Fruit fly (Drosophila melanogaster): ENCODE results near the gene CG34382.

CG34382 gene

dm6 chr3L:9859624-9860023 is 19.2 kb upstream of the CG34382 start, which contains the start of gene CG10809 (continued):
- TF ChIP-seq NC2α (GFP tag; optimal IDR thresholded peaks at IDR 0.05): no peak
- TF ChIP-seq CG17385 (GFP tag; optimal IDR thresholded peaks at IDR 0.05): peak; percentile 6
- TF ChIP-seq CG4707 (GFP tag; optimal IDR thresholded peaks at IDR 0.05): no peak
- TF ChIP-seq ac (GFP tag; optimal IDR thresholded peaks at IDR 0.05): no peak
- TF ChIP-seq CG1529 (GFP tag; optimal IDR thresholded peaks at IDR 0.05): no peak
- TF ChIP-seq hbn (GFP tag; IDR thresholded peaks at IDR 0.05; ENCODE audit: partially characterized antibody): peak; percentile 79
- peak; percentile 35 for TF ChIP-seq CG30403 (GFP tag; optimal IDR thresholded peaks at IDR 0.05)
- no peak for TF ChIP-seq Eip74EF (GFP tag; optimal IDR thresholded peaks at IDR 0.05)
- TF ChIP-seq CG11504 (tag; optimal IDR thresholded peaks at IDR 0.05): no peak
- TF ChIP-seq CG14860 (GFP tag; IDR thresholded peaks at IDR 0.05; ENCODE audit: partially characterized antibody): peak; percentile 88
- TF ChIP-seq H15 (GFP tag; IDR thresholded peaks at IDR 0.05): no peak
- no peak for TF ChIP-seq CG4404 (GFP tag; IDR thresholded peaks at IDR 0.05)
- TF ChIP-seq twi (tag; optimal IDR thresholded peaks at IDR 0.05): peak; percentile 36
- TF ChIP-seq Max (GFP tag; optimal IDR thresholded peaks at IDR 0.05): peak; percentile 44
- no peak for TF ChIP-seq Asciz (GFP tag; optimal IDR thresholded peaks at IDR 0.05)
- TF ChIP-seq Opbp (GFP tag; IDR thresholded peaks at IDR 0.05; ENCODE audit: partially characterized antibody): peak; percentile 94
- TF ChIP-seq CG12769 (tag; optimal IDR thresholded peaks at IDR 0.05): no peak
- TF ChIP-seq Nf-YA (GFP tag; IDR thresholded peaks at IDR 0.05): no peak
- peak; percentile 8 for TF ChIP-seq Dip3 (GFP tag; optimal IDR thresholded peaks at IDR 0.05)
- no peak for TF ChIP-seq Usf (GFP tag; optimal IDR thresholded peaks at IDR 0.05)

- TF ChIP-seq nom (GFP tag; optimal IDR thresholded peaks at IDR 0.05) (peak; percentile 76), CG9876 (GFP tag; optimal IDR thresholded peaks at IDR 0.05) (no peak), CG10274 (GFP tag; optimal IDR thresholded peaks at IDR 0.05) (no peak), CG8388 (GFP tag; optimal IDR thresholded peaks at IDR 0.05) (no peak), mam (GFP tag; optimal IDR thresholded peaks at IDR 0.05) (no peak), CG10979 (tag; optimal IDR thresholded peaks at IDR 0.05) (no peak), CG8290 (GFP tag; optimal IDR thresholded peaks at IDR 0.05) (no peak), CG8290 (tag; optimal IDR thresholded peaks at IDR 0.05) (no peak), ftz-f1 (GFP tag; optimal IDR thresholded peaks at IDR 0.05) (no peak)
Measured at dm6 chr3L:9863656-9864055, 15.1 kb upstream of the CG34382 start.

- TF ChIP-seq lbe (GFP tag; optimal IDR thresholded peaks at IDR 0.05) (peak; percentile 3), shn (GFP tag; optimal IDR thresholded peaks at IDR 0.05) (no peak), CG9215 (GFP tag; IDR thresholded peaks at IDR 0.05) (no peak), h (optimal IDR thresholded peaks at IDR 0.05) (no peak), cas (GFP tag; IDR thresholded peaks at IDR 0.05) (no peak), rib (GFP tag; IDR thresholded peaks at IDR 0.05) (no peak), CG18599 (GFP tag; optimal IDR thresholded peaks at IDR 0.05) (no peak), dpn (GFP tag; optimal IDR thresholded peaks at IDR 0.05) (peak; percentile 6 to 27), CG30431 (GFP tag; optimal IDR thresholded peaks at IDR 0.05) (no peak), Nf-YC (tag; optimal IDR thresholded peaks at IDR 0.05) (peak; percentile 50), CG9797 (GFP tag; optimal IDR thresholded peaks at IDR 0.05) (peak; percentile 82), CG10267 (tag; optimal IDR thresholded peaks at IDR 0.05) (peak; percentile 82), onecut (GFP tag; IDR thresholded peaks at IDR 0.05) (peak; percentile 92), CG1233 (GFP tag; optimal IDR thresholded peaks at IDR 0.05) (no peak), hbn (GFP tag; IDR thresholded peaks at IDR 0.05; ENCODE audit: partially characterized antibody) (peak; percentile 50; the same call in 1 of the 2 replicates), CG34422 (GFP tag; IDR thresholded peaks at IDR 0.05) (peak; percentile 55; the same call in 1 of the 3 replicates), Side (GFP tag; optimal IDR thresholded peaks at IDR 0.05) (peak; percentile 13), ato (GFP tag; IDR thresholded peaks at IDR 0.05; ENCODE audit: partially characterized antibody) (0 out of 2 replicates have a peak, but pooled peaks have one; percentile 9), CG12942 (GFP tag; optimal IDR thresholded peaks at IDR 0.05) (no peak), Hr3 (GFP tag; optimal IDR thresholded peaks at IDR 0.05) (peak; percentile 14), CG1792 (GFP tag; optimal IDR thresholded peaks at IDR 0.05) (no peak)
Measured at dm6 chr3L:9864275-9865052, 14.3 kb upstream of the CG34382 start, which contains the start of the genes iPLA2-VIA and Ciz1. TSS of gene iPLA2-VIA (minus strand) at chr3L:9864349. TSS of gene Ciz1 (plus strand) at chr3L:9864639.
